Worm (Caenorhabditis elegans): ENCODE results near the gene K09E9.1.

K09E9.1 gene

ce11 chrX:15620200-15620599 is at the start of gene K09E9.1:
Gene K09E9.1, plus strand, starts transcription at chrX:15620500.
- peak; percentile 17 for TF ChIP-seq fos-1 (tag; optimal IDR thresholded peaks at IDR 0.05)
- TF ChIP-seq mab-5 (tag; optimal IDR thresholded peaks at IDR 0.05): no peak
- TF ChIP-seq lin-13 (GFP tag; optimal IDR thresholded peaks at IDR 0.05): no peak
- TF ChIP-seq blmp-1 (tag; optimal IDR thresholded peaks at IDR 0.05; ENCODE audit: insufficient read depth): no peak
- no peak for TF ChIP-seq ztf-1 (GFP tag; conservative IDR thresholded peaks at IDR 0.05)
- no peak for TF ChIP-seq ztf-4 (tag; optimal IDR thresholded peaks at IDR 0.05)

- no peak for TF ChIP-seq zag-1 (tag; optimal IDR thresholded peaks at IDR 0.05)
- TF ChIP-seq sem-4 (tag; optimal IDR thresholded peaks at IDR 0.05): no peak
- TF ChIP-seq mab-5 (tag; optimal IDR thresholded peaks at IDR 0.05): no peak
- 0 out of 2 replicates have a peak, but pooled peaks have one; percentile 39 for TF ChIP-seq ztf-1 (GFP tag; conservative IDR thresholded peaks at IDR 0.05)
Measured at ce11 chrX:15572021-15572420, 48.3 kb upstream of the K09E9.1 start.

ce11 chrX:15575460-15575859 is 44.8 kb upstream of the K09E9.1 start:
- TF ChIP-seq sma-9 (GFP tag; optimal IDR thresholded peaks at IDR 0.05) (peak; percentile 29), sma-9 (tag; optimal IDR thresholded peaks at IDR 0.05) (no peak), F13H6.1 (tag; optimal IDR thresholded peaks at IDR 0.05) (peak; percentile 19), elt-1 (tag; optimal IDR thresholded peaks at IDR 0.05) (no peak), nhr-129 (tag; optimal IDR thresholded peaks at IDR 0.05) (peak; percentile 59)

ce11 chrX:15576942-15577341 is 43.4 kb upstream of the K09E9.1 start, which contains the start of gene K09A9.6:
Gene K09A9.6, plus strand, starts transcription at chrX:15577242.
- no peak for TF ChIP-seq nhr-25 (tag; optimal IDR thresholded peaks at IDR 0.05)
- TF ChIP-seq fos-1 (tag; optimal IDR thresholded peaks at IDR 0.05): no peak
- no peak for TF ChIP-seq mdl-1 (tag; optimal IDR thresholded peaks at IDR 0.05)
- no peak for TF ChIP-seq sem-4 (tag; optimal IDR thresholded peaks at IDR 0.05)
- no peak for TF ChIP-seq dmd-4 (tag; optimal IDR thresholded peaks at IDR 0.05)
- no peak for TF ChIP-seq sma-9 (GFP tag; optimal IDR thresholded peaks at IDR 0.05)
- no peak for TF ChIP-seq sma-9 (tag; optimal IDR thresholded peaks at IDR 0.05)
- no peak for TF ChIP-seq nhr-23 (tag; optimal IDR thresholded peaks at IDR 0.05)
- no peak for TF ChIP-seq ama-1 (optimal IDR thresholded peaks at IDR 0.05)
- no peak for TF ChIP-seq C34F6.9 (tag; optimal IDR thresholded peaks at IDR 0.05)

ce11 chrX:15585144-15585543 is 35.2 kb upstream of the K09E9.1 start:
- no peak for TF ChIP-seq lin-13 (GFP tag; optimal IDR thresholded peaks at IDR 0.05)
- no peak for TF ChIP-seq mab-5 (tag; optimal IDR thresholded peaks at IDR 0.05)
- no peak for TF ChIP-seq ztf-4 (tag; optimal IDR thresholded peaks at IDR 0.05)
- TF ChIP-seq gmeb-1 (tag; optimal IDR thresholded peaks at IDR 0.05): no peak
- no peak for TF ChIP-seq sma-9 (GFP tag; optimal IDR thresholded peaks at IDR 0.05)
- TF ChIP-seq sma-9 (tag; optimal IDR thresholded peaks at IDR 0.05): no peak
- no peak for TF ChIP-seq ama-1 (optimal IDR thresholded peaks at IDR 0.05)
- no peak for TF ChIP-seq ztf-1 (GFP tag; conservative IDR thresholded peaks at IDR 0.05)
- no peak for TF ChIP-seq snpc-4 (tag; optimal IDR thresholded peaks at IDR 0.05)
- TF ChIP-seq aly-2 (tag; optimal IDR thresholded peaks at IDR 0.05): no peak
- TF ChIP-seq sma-3 (GFP tag; optimal IDR thresholded peaks at IDR 0.05): no peak

ce11 chrX:15586192-15586591 is 34.1 kb upstream of the K09E9.1 start:
- TF ChIP-seq nhr-25 (tag; optimal IDR thresholded peaks at IDR 0.05): no peak
- TF ChIP-seq C34F6.9 (tag; optimal IDR thresholded peaks at IDR 0.05): no peak
- TF ChIP-seq blmp-1 (tag; optimal IDR thresholded peaks at IDR 0.05; ENCODE audit: insufficient read depth): no peak
- peak; percentile 53 for TF ChIP-seq snpc-4 (tag; optimal IDR thresholded peaks at IDR 0.05)
- TF ChIP-seq nhr-10 (tag; optimal IDR thresholded peaks at IDR 0.05): no peak
- no peak for TF ChIP-seq elt-3 (tag; optimal IDR thresholded peaks at IDR 0.05)
- TF ChIP-seq mdl-1 (tag; optimal IDR thresholded peaks at IDR 0.05): no peak
- TF ChIP-seq nhr-129 (tag; optimal IDR thresholded peaks at IDR 0.05): no peak

DNA sequence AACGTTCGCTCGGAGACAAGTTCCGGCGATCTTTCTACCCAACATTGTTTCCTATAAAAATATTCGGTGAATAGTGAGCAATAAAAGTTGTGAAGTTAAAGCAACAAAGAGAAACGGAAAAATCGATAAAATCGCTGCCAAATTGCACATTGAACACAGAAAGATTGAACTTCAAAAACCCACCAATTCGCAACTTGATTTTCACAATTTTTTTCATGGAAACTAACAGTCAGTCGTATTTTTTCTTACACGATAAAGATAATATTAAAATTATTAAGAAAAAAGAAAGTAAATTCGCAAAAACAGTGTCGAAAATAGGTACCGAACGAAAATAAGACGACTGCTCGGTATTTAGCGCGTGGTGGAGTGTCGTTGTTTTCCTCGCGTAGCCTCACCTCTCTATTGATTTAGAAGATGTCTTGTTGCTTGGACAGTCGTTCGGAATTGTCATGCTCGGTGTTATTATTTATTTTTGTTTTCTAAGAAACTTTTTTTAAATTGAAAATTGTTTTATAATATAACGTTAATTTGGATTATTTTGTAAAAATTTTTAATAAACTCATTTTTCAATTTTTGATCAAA is 29.9 kb upstream of the K09E9.1 start, which contains the start of gene gas-1:
gas-1 (minus strand) TSS at position 51 of the 582 bp plus-strand sequence.
- no peak for TF ChIP-seq F13H6.1 (tag; optimal IDR thresholded peaks at IDR 0.05)
- TF ChIP-seq sem-4 (tag; optimal IDR thresholded peaks at IDR 0.05): no peak
- TF ChIP-seq unc-39 (tag; optimal IDR thresholded peaks at IDR 0.05): no peak
- TF ChIP-seq aly-2 (tag; optimal IDR thresholded peaks at IDR 0.05): no peak
- peak in 1 of 2 experiments; percentile 36 for TF ChIP-seq lsy-2 (tag; optimal IDR thresholded peaks at IDR 0.05)
- TF ChIP-seq nhr-129 (tag; optimal IDR thresholded peaks at IDR 0.05): peak; percentile 23
- no peak for TF ChIP-seq ztf-11 (tag; optimal IDR thresholded peaks at IDR 0.05)
- TF ChIP-seq mdl-1 (tag; optimal IDR thresholded peaks at IDR 0.05): no peak
- TF ChIP-seq zag-1 (tag; optimal IDR thresholded peaks at IDR 0.05): no peak
- TF ChIP-seq snpc-4 (tag; optimal IDR thresholded peaks at IDR 0.05): no peak
- TF ChIP-seq fos-1 (tag; optimal IDR thresholded peaks at IDR 0.05): no peak
- no peak for TF ChIP-seq nhr-77 (tag; optimal IDR thresholded peaks at IDR 0.05)
- TF ChIP-seq egl-27 (tag; optimal IDR thresholded peaks at IDR 0.05): no peak
- peak; percentile 54 for TF ChIP-seq unc-55 (GFP tag; optimal IDR thresholded peaks at IDR 0.05)
- no peak for TF ChIP-seq dmd-4 (tag; optimal IDR thresholded peaks at IDR 0.05)
- no peak for TF ChIP-seq nhr-10 (tag; optimal IDR thresholded peaks at IDR 0.05)
- TF ChIP-seq nhr-6 (tag; optimal IDR thresholded peaks at IDR 0.05): no peak
- TF ChIP-seq elt-3 (tag; optimal IDR thresholded peaks at IDR 0.05): no peak
- TF ChIP-seq crh-2 (tag; optimal IDR thresholded peaks at IDR 0.05): peak; percentile 1
- no peak for TF ChIP-seq ceh-82 (tag; optimal IDR thresholded peaks at IDR 0.05)

Measured in whole organism, L2 larva.